Fruit fly (Drosophila melanogaster) whole organism, wandering third instar larva: ENCODE results near the gene bol.

ENCODE experiments used
- Abd-B ChIP-seq: fragments of >200 bp; optimal IDR thresholded peaks from 2 replicates; lab custom pipeline; 2017; ENCODE audit warnings: missing biosample characterization, missing genetic modification characterization
- CG9705 ChIP-seq: fragments of 200-800 bp; sonication (Bioruptor generic); optimal IDR thresholded peaks from 2 replicates; lab custom pipeline; 2018; ENCODE audit warnings: missing biosample characterization, mild to moderate bottlenecking, missing genetic modification characterization
- Dif ChIP-seq: fragments of 200-275, 200-300 bp; sonication (Bioruptor generic); optimal IDR thresholded peaks from 2 replicates; lab custom pipeline; 2018; ENCODE audit warnings: missing biosample characterization, missing genetic modification characterization; ENCODE audit not compliant: partially characterized antibody
- GATAd ChIP-seq: sonication (Bioruptor generic); optimal IDR thresholded peaks from 2 replicates; lab custom pipeline; 2016; ENCODE audit warnings: missing biosample characterization, missing genetic modification characterization
- Hnf4 ChIP-seq: fragments of 200-800 bp; sonication (Bioruptor generic); optimal IDR thresholded peaks from 2 replicates; lab custom pipeline; 2016; ENCODE audit warnings: missing biosample characterization, mild to moderate bottlenecking, missing genetic modification characterization
- Hr83 ChIP-seq: fragments of 200-300 bp; sonication (Bioruptor generic); optimal IDR thresholded peaks from 2 replicates; lab custom pipeline; 2016; ENCODE audit warnings: missing biosample characterization, mild to moderate bottlenecking, missing genetic modification characterization, moderate library complexity; ENCODE audit not compliant: poor library complexity, severe bottlenecking
- br ChIP-seq: fragments of 200-800 bp; sonication (Bioruptor generic); optimal IDR thresholded peaks from 2 replicates; lab custom pipeline; 2016; ENCODE audit warnings: missing biosample characterization, missing genetic modification characterization
- jim ChIP-seq: fragments of 175-275, 200-325 bp; sonication (Bioruptor generic); optimal IDR thresholded peaks from 2 replicates; lab custom pipeline; 2016; ENCODE audit warnings: missing biosample characterization, mild to moderate bottlenecking, missing genetic modification characterization
- psq ChIP-seq: fragments of 200-800 bp; sonication (Bioruptor generic); optimal IDR thresholded peaks from 3 replicates; lab custom pipeline; 2017; ENCODE audit warnings: missing biosample characterization, mild to moderate bottlenecking, missing genetic modification characterization, moderate library complexity
- rgr ChIP-seq: fragments of 200-800 bp; sonication (Bioruptor generic); optimal IDR thresholded peaks from 3 replicates; lab custom pipeline; 2016; ENCODE audit warnings: missing biosample characterization, mild to moderate bottlenecking, missing genetic modification characterization
- sage ChIP-seq: fragments of 200-800 bp; sonication (Bioruptor generic); optimal IDR thresholded peaks from 2 replicates; lab custom pipeline; 2016; ENCODE audit warnings: missing biosample characterization, mild to moderate bottlenecking, missing genetic modification characterization
- tai ChIP-seq: sonication (Bioruptor generic); optimal IDR thresholded peaks from 2 replicates; lab custom pipeline; 2016; ENCODE audit warnings: missing biosample characterization, missing genetic modification characterization
- usp ChIP-seq: fragments of >200 bp; optimal IDR thresholded peaks from 2 replicates; lab custom pipeline; 2017; ENCODE audit warnings: missing biosample characterization, missing genetic modification characterization

DNA sequence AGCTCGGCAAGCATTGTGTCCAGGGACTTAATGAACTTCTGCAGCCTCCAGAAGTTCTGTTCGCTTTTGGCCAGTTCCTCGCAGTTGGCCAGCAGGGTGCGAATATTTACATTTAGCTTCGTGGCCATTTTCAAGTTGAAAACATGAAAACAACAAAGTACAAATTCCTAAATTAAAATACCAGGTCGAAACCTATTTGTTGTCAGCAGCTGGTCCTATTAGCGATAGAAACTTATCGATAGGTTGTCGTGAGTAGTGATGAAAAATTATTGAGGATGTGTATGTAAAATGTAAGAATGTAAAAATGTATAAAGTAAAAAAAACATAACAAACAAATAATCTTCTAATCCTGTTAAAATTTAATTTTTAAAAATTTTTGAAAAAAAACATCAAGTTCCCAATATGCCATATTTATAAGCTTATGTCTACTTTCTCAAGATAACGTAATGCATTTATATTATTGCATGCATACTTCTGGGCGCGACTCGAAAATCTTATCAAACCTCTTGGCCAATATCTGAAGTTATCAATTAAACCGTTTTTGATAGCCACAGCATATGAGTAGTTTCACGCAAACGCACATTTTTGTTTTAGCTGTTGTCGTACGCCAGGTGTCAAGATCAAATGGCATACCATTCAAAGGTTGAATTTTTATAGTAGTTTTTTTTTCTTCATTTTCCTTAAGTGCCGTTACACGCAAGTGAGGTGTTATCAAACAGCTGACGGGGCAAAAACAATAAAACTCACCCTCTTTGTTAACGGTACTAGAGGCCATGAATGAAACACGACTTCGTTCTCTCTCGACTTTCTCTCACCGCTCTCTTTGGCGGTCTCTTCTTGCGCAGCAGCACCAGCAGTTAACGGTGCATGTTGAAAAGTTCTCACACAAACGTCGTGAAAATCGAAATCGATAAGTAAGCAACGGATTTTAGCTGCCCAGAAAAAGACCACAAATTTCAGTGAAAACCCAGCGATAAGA, 3.1 kb upstream of the bol start, which contains the start of the genes Use1 and nwk:
- TF ChIP-seq Dif (GFP tag; lab: Kevin White, UChicago) (peak; percentile 29), sage (no peak), Abd-B (GFP tag; lab: Kevin White, UChicago) (no peak), psq (GFP tag; lab: Kevin White, UChicago) (no peak), Hr83 (GFP tag; lab: Kevin White, UChicago) (no peak), tai (GFP tag; lab: Kevin White, UChicago) (peak; percentile 11), usp (GFP tag; lab: Kevin White, UChicago) (no peak), CG9705 (GFP tag; lab: Kevin White, UChicago) (no peak), GATAd (no peak), jim (no peak), Hnf4 (GFP tag; lab: Kevin White, UChicago) (no peak), rgr (GFP tag; lab: Kevin White, UChicago) (no peak), br (GFP tag; lab: Kevin White, UChicago) (no peak)
